Worm (Caenorhabditis elegans) whole organism, late embryonic: ENCODE data around the gene alh-12.

Experiments
- C08G9.2 ChIP-seq: sonication (generic microtip); optimal IDR thresholded peaks from 2 replicates; lab custom pipeline; 2016; ENCODE audit warnings: mild to moderate bottlenecking, missing genetic modification characterization, moderate library complexity, missing compliant biosample characterization
- K02D7.2 ChIP-seq: sonication (generic microtip); optimal IDR thresholded peaks from 2 replicates; lab custom pipeline; 2017; ENCODE audit warnings: mild to moderate bottlenecking, missing genetic modification characterization, missing compliant biosample characterization
- T23F11.4 ChIP-seq: fragments of 200-800 bp; sonication (Bioruptor generic); optimal IDR thresholded peaks from 2 replicates; lab custom pipeline; 2018; ENCODE audit warnings: mild to moderate bottlenecking, missing genetic modification characterization, missing compliant biosample characterization
- Y22D7AL.16 ChIP-seq: sonication (generic microtip); optimal IDR thresholded peaks from 2 replicates; lab custom pipeline; 2016; ENCODE audit warnings: missing genetic modification characterization, missing compliant biosample characterization
- ahr-1 ChIP-seq: sonication (generic microtip); optimal IDR thresholded peaks from 2 replicates; lab custom pipeline; 2016; ENCODE audit warnings: missing genetic modification characterization, missing compliant biosample characterization
- ama-1 ChIP-seq: fragments of 150-350 bp; optimal IDR thresholded peaks from 2 replicates; lab custom pipeline; 2014
- ceh-14 ChIP-seq: sonication (generic microtip); optimal IDR thresholded peaks from 2 replicates; lab custom pipeline; 2016; ENCODE audit warnings: missing genotype, missing genetic modification characterization, missing compliant biosample characterization
- ceh-18 ChIP-seq: sonication (generic microtip); optimal IDR thresholded peaks from 2 replicates; lab custom pipeline; 2016; ENCODE audit warnings: missing genetic modification characterization, missing compliant biosample characterization
- ceh-19 ChIP-seq: fragments of 200-800 bp; sonication (Bioruptor generic); optimal IDR thresholded peaks from 2 replicates; lab custom pipeline; 2018; ENCODE audit warnings: mild to moderate bottlenecking, missing genetic modification characterization, missing compliant biosample characterization
- ceh-22 ChIP-seq: sonication (generic microtip); optimal IDR thresholded peaks from 2 replicates; lab custom pipeline; 2017; ENCODE audit warnings: missing biosample characterization, missing genetic modification characterization
- ceh-24 ChIP-seq: sonication (generic microtip); optimal IDR thresholded peaks from 2 replicates; lab custom pipeline; 2016; ENCODE audit warnings: mild to moderate bottlenecking, missing genetic modification characterization, missing compliant biosample characterization
- ceh-30 ChIP-seq: fragments of 150-350 bp; optimal IDR thresholded peaks from 2 replicates; lab custom pipeline; 2014; ENCODE audit warnings: missing biosample characterization, missing genetic modification characterization
- ceh-31 ChIP-seq: sonication (generic microtip); optimal IDR thresholded peaks from 2 replicates; lab custom pipeline; 2016; ENCODE audit warnings: missing genetic modification characterization, missing compliant biosample characterization
- ceh-34 ChIP-seq: sonication (generic microtip); optimal IDR thresholded peaks from 2 replicates; lab custom pipeline; 2016; ENCODE audit warnings: mild to moderate bottlenecking, missing genetic modification characterization, missing compliant biosample characterization
- ceh-48 ChIP-seq: sonication (generic microtip); optimal IDR thresholded peaks from 2 replicates; lab custom pipeline; 2016; ENCODE audit warnings: missing genetic modification characterization, inconsistent platforms, missing compliant biosample characterization
- ceh-6 ChIP-seq: fragments of 200-800 bp; sonication (Bioruptor generic); optimal IDR thresholded peaks from 2 replicates; lab custom pipeline; 2018; ENCODE audit warnings: mild to moderate bottlenecking, missing genetic modification characterization, missing compliant biosample characterization
- ceh-9 ChIP-seq: sonication (generic microtip); optimal IDR thresholded peaks from 2 replicates; lab custom pipeline; 2016; ENCODE audit warnings: mild to moderate bottlenecking, missing genetic modification characterization, inconsistent platforms, missing compliant biosample characterization
- che-1 ChIP-seq: sonication (generic microtip); optimal IDR thresholded peaks from 2 replicates; lab custom pipeline; 2016; ENCODE audit warnings: mild to moderate bottlenecking, missing genetic modification characterization, missing compliant biosample characterization
- dmd-4 ChIP-seq: sonication (generic microtip); optimal IDR thresholded peaks from 2 replicates; lab custom pipeline; 2016; ENCODE audit warnings: borderline replicate concordance, missing genetic modification characterization, missing compliant biosample characterization
- dve-1 ChIP-seq: sonication (generic microtip); optimal IDR thresholded peaks from 2 replicates; lab custom pipeline; 2017; ENCODE audit warnings: antibody characterized with exemption, mild to moderate bottlenecking, missing genetic modification characterization, missing compliant biosample characterization
- elt-2 ChIP-seq: sonication (generic microtip); optimal IDR thresholded peaks from 2 replicates; lab custom pipeline; 2016; ENCODE audit warnings: missing genetic modification reagents, missing genetic modification characterization, missing compliant biosample characterization
- fkh-6 ChIP-seq: sonication (generic microtip); optimal IDR thresholded peaks from 2 replicates; lab custom pipeline; 2016; ENCODE audit warnings: missing genetic modification characterization, missing compliant biosample characterization
- gmeb-2 ChIP-seq: sonication (generic microtip); optimal IDR thresholded peaks from 2 replicates; lab custom pipeline; 2016; ENCODE audit warnings: missing genetic modification characterization, inconsistent platforms, missing compliant biosample characterization
- hlh-15 ChIP-seq: sonication (generic microtip); optimal IDR thresholded peaks from 2 replicates; lab custom pipeline; 2016; ENCODE audit warnings: missing genetic modification characterization, missing compliant biosample characterization
- hlh-30 ChIP-seq: sonication (generic microtip); optimal IDR thresholded peaks from 2 replicates; lab custom pipeline; 2017; ENCODE audit warnings: antibody characterized with exemption, missing genetic modification characterization, missing compliant biosample characterization; ENCODE audit not compliant: insufficient read depth
- hlh-6 ChIP-seq: sonication (generic microtip); optimal IDR thresholded peaks from 2 replicates; lab custom pipeline; 2016; ENCODE audit warnings: missing genotype, missing genetic modification characterization, missing compliant biosample characterization
- hlh-8 ChIP-seq: sonication (generic microtip); optimal IDR thresholded peaks from 2 replicates; lab custom pipeline; 2016; ENCODE audit warnings: missing genotype, missing genetic modification characterization, missing compliant biosample characterization
- lim-6 ChIP-seq: sonication (generic microtip); optimal IDR thresholded peaks from 2 replicates; lab custom pipeline; 2016; ENCODE audit warnings: missing genetic modification characterization, missing compliant biosample characterization
- lin-11 ChIP-seq: fragments of 200-800 bp; sonication (Bioruptor generic); optimal IDR thresholded peaks from 2 replicates; lab custom pipeline; 2018; ENCODE audit warnings: mild to moderate bottlenecking, missing genetic modification characterization, missing compliant biosample characterization
- madf-2 ChIP-seq: sonication (generic microtip); optimal IDR thresholded peaks from 2 replicates; lab custom pipeline; 2017; ENCODE audit warnings: missing genetic modification characterization, missing compliant biosample characterization
- mec-3 ChIP-seq: sonication (generic microtip); optimal IDR thresholded peaks from 2 replicates; lab custom pipeline; 2016; ENCODE audit warnings: borderline replicate concordance, missing genetic modification characterization, missing compliant biosample characterization
- nfya-1 ChIP-seq: sonication (generic microtip); optimal IDR thresholded peaks from 2 replicates; lab custom pipeline; 2017; ENCODE audit warnings: missing genetic modification characterization, mild to moderate bottlenecking, missing compliant biosample characterization, antibody characterized with exemption, moderate library complexity
- nhr-11 ChIP-seq: fragments of 150-350 bp; optimal IDR thresholded peaks from 2 replicates; lab custom pipeline; 2014; ENCODE audit warnings: missing biosample characterization, missing genetic modification characterization
- nhr-232 ChIP-seq: sonication (generic microtip); optimal IDR thresholded peaks from 2 replicates; lab custom pipeline; 2016; ENCODE audit warnings: missing genetic modification characterization, missing compliant biosample characterization
- odd-2 ChIP-seq: sonication (generic microtip); optimal IDR thresholded peaks from 2 replicates; lab custom pipeline; 2017; ENCODE audit warnings: antibody characterized with exemption, mild to moderate bottlenecking, missing genetic modification characterization, missing compliant biosample characterization
- pag-3 ChIP-seq: sonication (generic microtip); optimal IDR thresholded peaks from 2 replicates; lab custom pipeline; 2016; ENCODE audit warnings: missing compliant biosample characterization, missing genetic modification characterization, borderline replicate concordance
- pat-9 ChIP-seq: fragments of 200-800 bp; sonication (Bioruptor generic); optimal IDR thresholded peaks from 2 replicates; lab custom pipeline; 2018; ENCODE audit warnings: mild to moderate bottlenecking, missing genetic modification characterization, moderate library complexity, missing compliant biosample characterization
- pax-1 ChIP-seq: fragments of 150-350 bp; optimal IDR thresholded peaks from 2 replicates; lab custom pipeline; 2014; ENCODE audit warnings: missing biosample characterization, missing genetic modification characterization
- pha-2 ChIP-seq: sonication (generic microtip); optimal IDR thresholded peaks from 2 replicates; lab custom pipeline; 2017; ENCODE audit warnings: mild to moderate bottlenecking, missing genetic modification characterization, missing compliant biosample characterization
- pha-4 ChIP-seq: fragments of 150-350 bp; optimal IDR thresholded peaks from 2 replicates; lab custom pipeline; 2018; ENCODE audit warnings: missing biosample characterization, missing genetic modification reagents, missing genetic modification characterization
- pqm-1 ChIP-seq: sonication (generic microtip); optimal IDR thresholded peaks from 2 replicates; lab custom pipeline; 2016; ENCODE audit warnings: missing genetic modification characterization, missing compliant biosample characterization
- pros-1 ChIP-seq: fragments of 150-350 bp; optimal IDR thresholded peaks from 2 replicates; lab custom pipeline; 2014; ENCODE audit warnings: missing biosample characterization, missing genetic modification reagents, missing genetic modification characterization
- ref-2 ChIP-seq: sonication (generic microtip); optimal IDR thresholded peaks from 2 replicates; lab custom pipeline; 2016; ENCODE audit warnings: missing genetic modification characterization, missing compliant biosample characterization
- rnt-1 ChIP-seq: sonication (generic microtip); optimal IDR thresholded peaks from 2 replicates; lab custom pipeline; 2016; ENCODE audit warnings: missing genetic modification characterization, missing compliant biosample characterization
- sox-2 ChIP-seq: fragments of 200-800 bp; sonication (Bioruptor generic); IDR thresholded peaks from 2 replicates; pipeline ENCODE4 v1.3.6; 2022; ENCODE audit warnings: missing genetic modification reagents, missing genetic modification characterization, missing compliant biosample characterization
- syd-9 ChIP-seq: sonication (generic microtip); optimal IDR thresholded peaks from 2 replicates; lab custom pipeline; 2016; ENCODE audit warnings: mild to moderate bottlenecking, missing genetic modification characterization, moderate library complexity, missing compliant biosample characterization
- tbx-2 ChIP-seq: sonication (generic microtip); optimal IDR thresholded peaks from 2 replicates; lab custom pipeline; 2016; ENCODE audit warnings: missing genetic modification characterization, missing compliant biosample characterization
- tbx-7 ChIP-seq: sonication (generic microtip); optimal IDR thresholded peaks from 2 replicates; lab custom pipeline; 2016; ENCODE audit warnings: missing genotype, missing genetic modification characterization, missing compliant biosample characterization
- ttx-3 ChIP-seq: sonication (generic microtip); optimal IDR thresholded peaks from 2 replicates; lab custom pipeline; 2016; ENCODE audit warnings: missing genetic modification reagents, missing genetic modification characterization, missing compliant biosample characterization
- unc-3 ChIP-seq, 2 experiments: fragments of 200-800 bp in 1 of 2; sonication (Bioruptor generic) in 1 of 2; sonication (generic microtip) in 1 of 2; conservative IDR thresholded peaks in 1 of 2; optimal IDR thresholded peaks in 1 of 2; 2 replicates each; pipeline versions ENCODE4 v1.3.6 to Lab custom; 2016 to 2022; ENCODE audit warnings: missing compliant biosample characterization in 2 of 2, missing genetic modification characterization in 2 of 2, missing genetic modification reagents in 1 of 2
- unc-42 ChIP-seq: sonication (generic microtip); optimal IDR thresholded peaks from 2 replicates; lab custom pipeline; 2016; ENCODE audit warnings: missing genotype, missing genetic modification characterization, missing compliant biosample characterization
- unc-55 ChIP-seq: sonication (generic microtip); optimal IDR thresholded peaks from 2 replicates; lab custom pipeline; 2017; ENCODE audit warnings: missing biosample characterization, missing genetic modification reagents, missing genetic modification characterization
- zip-5 ChIP-seq: sonication (generic microtip); optimal IDR thresholded peaks from 2 replicates; lab custom pipeline; 2016; ENCODE audit warnings: missing genetic modification characterization, missing compliant biosample characterization

Gene alh-12

ce11 chrIII:7498346-7498745 is 44.5 kb downstream of the alh-12 start (continued):
- TF ChIP-seq hlh-15 (tag; lab: Kevin White, UChicago) (no peak), C08G9.2 (tag; lab: Kevin White, UChicago) (no peak), nhr-232 (tag; lab: Kevin White, UChicago) (no peak), ceh-31 (peak; percentile 69), ceh-22 (tag; lab: Kevin White, UChicago) (no peak), pqm-1 (tag; lab: Kevin White, UChicago) (no peak), lin-11 (tag; lab: Kevin White, UChicago) (no peak), gmeb-2 (no peak), pag-3 (tag; lab: Kevin White, UChicago) (no peak), hlh-8 (tag; lab: Kevin White, UChicago) (peak; percentile 56), ref-2 (tag; lab: Kevin White, UChicago) (peak; percentile 71), nfya-1 (tag; lab: Kevin White, UChicago) (peak; percentile 84), lim-6 (tag; lab: Kevin White, UChicago) (no peak), sox-2 (GFP tag; lab: Robert Waterston, UW) (no peak), ceh-9 (tag; lab: Kevin White, UChicago) (no peak), ahr-1 (no peak), fkh-6 (tag; lab: Kevin White, UChicago) (no peak), Y22D7AL.16 (tag; lab: Kevin White, UChicago) (no peak), unc-42 (peak; percentile 62), ceh-14 (tag; lab: Kevin White, UChicago) (peak; percentile 50), ceh-48 (tag; lab: Kevin White, UChicago) (no peak), ceh-24 (tag; lab: Kevin White, UChicago) (no peak), ceh-30 (no peak), mec-3 (tag; lab: Kevin White, UChicago) (no peak), rnt-1 (tag; lab: Kevin White, UChicago) (peak; percentile 67), pax-1 (tag; lab: Kevin White, UChicago) (no peak), ceh-18 (tag; lab: Kevin White, UChicago) (peak; percentile 81), ceh-6 (GFP tag; lab: Kevin White, UChicago) (no peak), K02D7.2 (no peak), ttx-3 (tag; lab: Kevin White, UChicago) (no peak), ceh-34 (tag; lab: Kevin White, UChicago) (peak; percentile 71), nhr-11 (no peak), tbx-7 (tag; lab: Kevin White, UChicago) (no peak), dve-1 (tag; lab: Kevin White, UChicago) (peak; percentile 81), pha-4 (tag; lab: Kevin White, UChicago) (no peak), odd-2 (tag; lab: Kevin White, UChicago) (no peak), che-1 (tag; lab: Kevin White, UChicago) (no peak), pat-9 (tag; lab: Kevin White, UChicago) (no peak), ama-1 (lab: Kevin White, UChicago) (no peak), pros-1 (tag; lab: Kevin White, UChicago) (no peak), hlh-6 (tag; lab: Kevin White, UChicago) (no peak), unc-55 (GFP tag; lab: Kevin White, UChicago) (peak; percentile 71), syd-9 (no peak), elt-2 (tag; lab: Kevin White, UChicago) (peak; percentile 89), unc-3 (GFP tag; conservative IDR thresholded peaks at IDR 0.05; lab: Robert Waterston, UW) (no peak), unc-3 (tag; optimal IDR thresholded peaks at IDR 0.05; lab: Kevin White, UChicago) (no peak), T23F11.4 (peak; percentile 16), dmd-4 (tag; lab: Kevin White, UChicago) (no peak), tbx-2 (tag; lab: Kevin White, UChicago) (peak; percentile 65), ceh-19 (GFP tag; lab: Kevin White, UChicago) (peak; percentile 25), hlh-30 (tag; lab: Kevin White, UChicago) (peak; percentile 49), pha-2 (no peak), zip-5 (tag; lab: Kevin White, UChicago) (no peak), madf-2 (tag; lab: Kevin White, UChicago) (no peak)
- TF ChIP-seq, all 69 proteins: peak for 17
